Worm (Caenorhabditis elegans): ENCODE data around the gene cyn-13.

cyn-13 gene

DNA sequence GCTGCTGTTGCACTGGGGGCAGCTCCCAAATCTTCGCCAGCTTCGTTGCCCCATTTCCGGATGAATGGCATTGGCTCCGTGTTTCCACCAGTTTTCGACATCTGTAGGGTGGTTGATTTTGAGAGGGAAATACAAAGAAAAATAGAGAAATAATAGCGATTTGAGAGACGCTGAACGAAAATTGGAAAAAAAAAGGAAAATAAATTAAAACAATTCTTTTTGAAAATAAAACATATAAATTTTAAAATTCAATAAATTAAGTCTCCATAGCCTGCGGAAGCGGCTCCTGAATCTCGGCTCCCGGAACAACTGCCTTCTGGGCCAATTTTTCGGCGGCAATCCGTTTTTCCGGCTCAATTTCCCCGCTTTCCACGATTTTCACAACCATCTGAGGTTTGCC is 5.6 kb downstream of the cyn-13 start, which contains the start of gene sfa-1:
Gene sfa-1, minus strand, starts transcription at position 101 of the 400 bp plus-strand sequence.
- TF ChIP-seq fkh-10 (GFP tag; optimal IDR thresholded peaks at IDR 0.05) (no peak), eyg-1 (tag; optimal IDR thresholded peaks at IDR 0.05) (no peak), pat-9 (tag; optimal IDR thresholded peaks at IDR 0.05) (no peak), syd-9 (tag; optimal IDR thresholded peaks at IDR 0.05) (no peak), T23F11.4 (GFP tag; optimal IDR thresholded peaks at IDR 0.05) (no peak), ttx-3 (tag; optimal IDR thresholded peaks at IDR 0.05) (no peak)

DNA sequence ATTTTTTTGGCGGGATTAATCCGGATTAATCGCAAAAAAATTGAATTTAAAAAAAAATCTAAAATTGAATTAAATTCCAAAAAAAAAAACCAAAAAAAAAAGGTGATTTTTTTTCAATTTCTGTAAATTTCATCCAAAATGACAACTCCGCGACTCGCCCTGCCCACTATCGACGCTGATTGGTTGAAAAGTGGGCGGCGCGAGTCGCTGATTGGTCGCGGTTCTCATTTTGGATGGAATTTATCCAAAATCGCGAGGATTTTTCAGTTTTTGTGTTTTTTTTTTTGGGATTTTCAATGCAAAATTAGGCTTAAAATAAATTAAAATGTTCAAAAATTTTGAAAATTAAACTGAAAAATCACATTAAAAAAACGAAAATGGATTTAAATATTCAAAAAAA is 7.0 kb downstream of the cyn-13 start:
- TF ChIP-seq C38D4.7 (GFP tag; optimal IDR thresholded peaks at IDR 0.05) (no peak), tbx-7 (tag; optimal IDR thresholded peaks at IDR 0.05) (no peak), nhr-232 (tag; optimal IDR thresholded peaks at IDR 0.05) (no peak), nfya-1 (tag; optimal IDR thresholded peaks at IDR 0.05) (peak; percentile 91), hlh-8 (tag; optimal IDR thresholded peaks at IDR 0.05) (no peak), F13H6.1 (tag; optimal IDR thresholded peaks at IDR 0.05) (no peak)

DNA sequence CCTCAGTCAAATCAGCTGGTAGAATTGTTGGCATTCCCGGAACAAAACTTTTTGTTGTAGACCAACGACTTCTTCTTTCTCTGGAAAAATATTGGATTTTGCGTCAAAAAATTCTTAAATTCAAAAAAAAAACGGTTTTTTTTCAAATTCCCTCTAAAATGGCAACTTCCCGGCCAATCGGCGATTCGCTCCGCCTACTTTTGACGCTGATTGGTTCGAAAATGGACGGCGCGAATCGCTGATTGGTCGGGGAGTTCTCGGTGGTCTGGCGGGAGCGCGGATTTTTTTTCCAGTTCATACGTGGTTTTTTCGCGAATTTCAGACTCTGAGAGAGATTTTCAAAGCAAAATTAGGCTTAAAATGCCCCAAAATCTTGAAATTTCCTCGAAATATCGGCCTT is 7.7 kb downstream of the cyn-13 start:
- TF ChIP-seq nfya-1 (tag; optimal IDR thresholded peaks at IDR 0.05) = peak; percentile 79
- TF ChIP-seq ceh-24 (tag; optimal IDR thresholded peaks at IDR 0.05) = no peak

DNA sequence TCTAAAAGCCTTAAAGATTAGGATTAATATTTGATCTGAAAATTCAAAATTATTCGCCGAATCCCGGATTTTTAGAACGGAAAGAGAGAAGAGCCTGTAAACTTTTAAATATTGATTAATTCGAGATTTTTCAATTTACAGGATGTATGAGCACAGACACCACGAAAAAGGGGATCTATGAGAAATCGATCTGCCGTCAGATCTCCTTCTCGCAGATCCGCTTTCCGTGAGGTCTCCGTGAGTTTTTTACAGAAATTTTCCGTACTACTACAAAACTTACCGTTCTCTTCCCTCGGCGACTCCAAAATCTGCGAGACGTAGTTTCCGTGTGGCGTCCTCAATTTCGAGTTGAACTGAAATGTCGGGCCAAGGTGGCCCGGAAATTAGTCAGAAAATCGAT is 8.3 kb downstream of the cyn-13 start:
- TF ChIP-seq madf-2 (tag; optimal IDR thresholded peaks at IDR 0.05) (no peak), pha-4 (tag; optimal IDR thresholded peaks at IDR 0.05) (no peak), C38D4.7 (GFP tag; optimal IDR thresholded peaks at IDR 0.05) (no peak), dmd-4 (tag; optimal IDR thresholded peaks at IDR 0.05; ENCODE audit: borderline replicate concordance) (peak; percentile 16), dve-1 (tag; optimal IDR thresholded peaks at IDR 0.05) (no peak), ceh-30 (tag; optimal IDR thresholded peaks at IDR 0.05) (no peak), rnt-1 (tag; optimal IDR thresholded peaks at IDR 0.05) (peak; percentile 54), mec-3 (tag; optimal IDR thresholded peaks at IDR 0.05; ENCODE audit: borderline replicate concordance) (no peak), tbx-7 (tag; optimal IDR thresholded peaks at IDR 0.05) (peak; percentile 75), Y22D7AL.16 (tag; optimal IDR thresholded peaks at IDR 0.05) (no peak), ceh-18 (tag; optimal IDR thresholded peaks at IDR 0.05) (no peak), ceh-31 (tag; optimal IDR thresholded peaks at IDR 0.05) (peak; percentile 76), odd-2 (tag; optimal IDR thresholded peaks at IDR 0.05) (no peak), eyg-1 (tag; optimal IDR thresholded peaks at IDR 0.05) (no peak), unc-86 (tag; optimal IDR thresholded peaks at IDR 0.05) (no peak), F13H6.1 (tag; optimal IDR thresholded peaks at IDR 0.05) (peak; percentile 18), ceh-6 (GFP tag; optimal IDR thresholded peaks at IDR 0.05) (no peak), tbx-2 (tag; optimal IDR thresholded peaks at IDR 0.05) (peak; percentile 94), nhr-11 (tag; optimal IDR thresholded peaks at IDR 0.05) (no peak), ref-2 (tag; optimal IDR thresholded peaks at IDR 0.05) (peak; percentile 52), hlh-13 (GFP tag; optimal IDR thresholded peaks at IDR 0.05) (no peak), che-1 (tag; optimal IDR thresholded peaks at IDR 0.05) (no peak), sox-4 (tag; optimal IDR thresholded peaks at IDR 0.05) (no peak), unc-3 (GFP tag; conservative IDR thresholded peaks at IDR 0.05) (no peak), unc-3 (tag; optimal IDR thresholded peaks at IDR 0.05) (no peak), ceh-14 (tag; optimal IDR thresholded peaks at IDR 0.05) (no peak), fkh-10 (GFP tag; optimal IDR thresholded peaks at IDR 0.05) (no peak), ceh-2 (tag; optimal IDR thresholded peaks at IDR 0.05) (peak; percentile 71), ahr-1 (tag; optimal IDR thresholded peaks at IDR 0.05) (peak; percentile 57), ceh-45 (GFP tag; IDR thresholded peaks at IDR 0.05) (no peak), elt-4 (tag; optimal IDR thresholded peaks at IDR 0.05) (no peak), hlh-6 (tag; optimal IDR thresholded peaks at IDR 0.05) (no peak), zip-5 (tag; optimal IDR thresholded peaks at IDR 0.05) (peak; percentile 80), C08G9.2 (tag; optimal IDR thresholded peaks at IDR 0.05) (peak; percentile 78), lim-6 (tag; optimal IDR thresholded peaks at IDR 0.05) (peak; percentile 28), pqm-1 (tag; optimal IDR thresholded peaks at IDR 0.05) (no peak), ceh-9 (tag; optimal IDR thresholded peaks at IDR 0.05) (no peak), ttx-3 (tag; optimal IDR thresholded peaks at IDR 0.05) (no peak), ets-4 (tag; optimal IDR thresholded peaks at IDR 0.05) (peak; percentile 46), nhr-232 (tag; optimal IDR thresholded peaks at IDR 0.05) (no peak), ztf-16 (tag; optimal IDR thresholded peaks at IDR 0.05) (no peak)
